Worm (Caenorhabditis elegans): ENCODE data around the gene olrn-1.

olrn-1 gene

ce11 chrX:15493322-15493721 lies 44.1 kb upstream of the olrn-1 start, which contains the start of gene gob-1:
Gene gob-1, plus strand, starts transcription at chrX:15493602.
- TF ChIP-seq nhr-20 (tag; optimal IDR thresholded peaks at IDR 0.05) (no peak), sptf-1 (tag; optimal IDR thresholded peaks at IDR 0.05) (no peak), pax-3 (tag; optimal IDR thresholded peaks at IDR 0.05) (no peak), fkh-8 (tag; optimal IDR thresholded peaks at IDR 0.05) (no peak), lin-14 (GFP tag; optimal IDR thresholded peaks at IDR 0.05) (no peak), elt-3 (tag; optimal IDR thresholded peaks at IDR 0.05) (no peak), fkh-4 (tag; optimal IDR thresholded peaks at IDR 0.05; ENCODE audit: borderline replicate concordance) (no peak), nhr-11 (tag; optimal IDR thresholded peaks at IDR 0.05) (no peak), efl-3 (GFP tag; optimal IDR thresholded peaks at IDR 0.05) (no peak), isw-1 (GFP tag; IDR thresholded peaks at IDR 0.05) (no peak), ama-1 (optimal IDR thresholded peaks at IDR 0.05) (no peak), nhr-77 (tag; optimal IDR thresholded peaks at IDR 0.05) (no peak), ztf-11 (tag; optimal IDR thresholded peaks at IDR 0.05) (no peak), lin-39 (tag; optimal IDR thresholded peaks at IDR 0.05) (no peak), elt-2 (tag; optimal IDR thresholded peaks at IDR 0.05) (no peak), alr-1 (tag; optimal IDR thresholded peaks at IDR 0.05; ENCODE audit: borderline replicate concordance) (no peak), nhr-85 (tag) (no peak), hpl-2 (GFP tag; optimal IDR thresholded peaks at IDR 0.05) (no peak)

DNA sequence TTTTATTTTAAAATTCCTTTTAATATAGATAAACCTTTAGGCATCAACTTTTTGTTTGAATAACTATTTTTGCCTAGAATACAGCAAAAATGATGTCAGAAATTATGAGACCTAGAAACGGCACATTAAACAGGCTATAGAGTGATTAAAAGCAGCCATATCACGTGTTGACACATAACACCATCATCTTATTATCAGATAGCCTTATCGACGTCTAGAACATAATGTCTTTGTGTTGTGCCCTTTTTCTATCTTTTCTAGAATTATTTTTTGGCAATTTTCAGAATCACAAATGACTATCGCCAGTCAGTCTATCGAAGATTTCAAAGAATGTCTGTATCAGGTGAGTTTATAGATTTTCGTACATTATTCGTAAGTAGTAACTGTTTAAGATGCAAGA lies 43.3 kb upstream of the olrn-1 start:
- TF ChIP-seq efl-1 (optimal IDR thresholded peaks at IDR 0.05) = no peak
- TF ChIP-seq efl-1 (GFP tag; optimal IDR thresholded peaks at IDR 0.05 in 1 of 2) = peak in 1 of 2 experiments; percentile 92
- TF ChIP-seq lin-35 (GFP tag; optimal IDR thresholded peaks at IDR 0.05) = peak in 1 of 2 experiments; percentile 29
- peak; percentile 57 for TF ChIP-seq elt-2 (tag; optimal IDR thresholded peaks at IDR 0.05)
- TF ChIP-seq nhr-71 (tag; optimal IDR thresholded peaks at IDR 0.05) = peak; percentile 8
- no peak for TF ChIP-seq ceh-88 (GFP tag; IDR thresholded peaks at IDR 0.05)
- TF ChIP-seq nhr-20 (tag; optimal IDR thresholded peaks at IDR 0.05) = no peak

- no peak for TF ChIP-seq skn-1 (tag; optimal IDR thresholded peaks at IDR 0.05)
- TF ChIP-seq zag-1 (tag; optimal IDR thresholded peaks at IDR 0.05) = no peak
- TF ChIP-seq nhr-11 (tag; optimal IDR thresholded peaks at IDR 0.05) = no peak
- TF ChIP-seq grh-1 (GFP tag; IDR thresholded peaks at IDR 0.05) = peak; percentile 78
- TF ChIP-seq lin-14 (GFP tag; optimal IDR thresholded peaks at IDR 0.05) = peak; percentile 68
- no peak for TF ChIP-seq F16B12.6 (tag; optimal IDR thresholded peaks at IDR 0.05)
- peak; percentile 47 for TF ChIP-seq nhr-90 (tag; optimal IDR thresholded peaks at IDR 0.05; ENCODE audit: poor library complexity)
- TF ChIP-seq lsy-2 (tag; optimal IDR thresholded peaks at IDR 0.05) = no peak
- TF ChIP-seq snu-23 (GFP tag; optimal IDR thresholded peaks at IDR 0.05) = peak; percentile 65
- no peak for TF ChIP-seq vab-15 (tag; optimal IDR thresholded peaks at IDR 0.05)
- TF ChIP-seq unc-62 (GFP tag; optimal IDR thresholded peaks at IDR 0.05) = no peak
- TF ChIP-seq lin-35 (GFP tag; optimal IDR thresholded peaks at IDR 0.05) = peak in 1 of 2 experiments; percentile 57
- TF ChIP-seq mdl-1 (tag; optimal IDR thresholded peaks at IDR 0.05) = peak in 1 of 2 experiments; percentile 61
- no peak for TF ChIP-seq nhr-237 (tag; optimal IDR thresholded peaks at IDR 0.05)
- TF ChIP-seq C16A3.4 (tag; optimal IDR thresholded peaks at IDR 0.05) = peak; percentile 20
- no peak for TF ChIP-seq ceh-8 (GFP tag; optimal IDR thresholded peaks at IDR 0.05)
- TF ChIP-seq nhr-20 (tag; optimal IDR thresholded peaks at IDR 0.05) = peak; percentile 66
- TF ChIP-seq ces-1 (GFP tag; optimal IDR thresholded peaks at IDR 0.05) = no peak
- TF ChIP-seq dpl-1 (GFP tag; optimal IDR thresholded peaks at IDR 0.05) = peak in 1 of 3 experiments; percentile 12
- TF ChIP-seq aha-1 (tag; optimal IDR thresholded peaks at IDR 0.05) = no peak
- TF ChIP-seq nhr-12 (tag; optimal IDR thresholded peaks at IDR 0.05) = no peak
- peak; percentile 4 for TF ChIP-seq nhr-47 (tag; optimal IDR thresholded peaks at IDR 0.05)
- TF ChIP-seq elt-3 (tag; optimal IDR thresholded peaks at IDR 0.05) = peak in 1 of 6 experiments; percentile 42
- TF ChIP-seq pax-3 (tag; optimal IDR thresholded peaks at IDR 0.05) = no peak
- TF ChIP-seq ets-5 (GFP tag; IDR thresholded peaks at IDR 0.05) = no peak
- peak; percentile 43 for TF ChIP-seq blmp-1 (tag; optimal IDR thresholded peaks at IDR 0.05)
- peak; percentile 53 for TF ChIP-seq nhr-71 (tag; optimal IDR thresholded peaks at IDR 0.05)
- no peak for TF ChIP-seq alr-1 (tag; optimal IDR thresholded peaks at IDR 0.05; ENCODE audit: borderline replicate concordance)
- no peak for TF ChIP-seq efl-1 (optimal IDR thresholded peaks at IDR 0.05)
- peak in 1 of 2 experiments; percentile 75 for TF ChIP-seq efl-1 (GFP tag; optimal IDR thresholded peaks at IDR 0.05 in 1 of 2)
- TF ChIP-seq nhr-19 (GFP tag; conservative IDR thresholded peaks at IDR 0.05) = 0 out of 2 replicates have a peak, but pooled peaks have one; percentile 16
- TF ChIP-seq nhr-85 (tag) = peak; percentile 92
These were observed 40.4 kb upstream of the olrn-1 start, which contains the start of gene suox-1 for ce11 chrX:15496927-15497605. Gene suox-1, plus strand, starts transcription at chrX:15497555.
